Fruit fly (Drosophila melanogaster): ENCODE measurements around the gene CG14711.
A peak's percentile ranks its signal among the peaks of the same experiment; 100 is the strongest.

The CG14711 gene

DNA sequence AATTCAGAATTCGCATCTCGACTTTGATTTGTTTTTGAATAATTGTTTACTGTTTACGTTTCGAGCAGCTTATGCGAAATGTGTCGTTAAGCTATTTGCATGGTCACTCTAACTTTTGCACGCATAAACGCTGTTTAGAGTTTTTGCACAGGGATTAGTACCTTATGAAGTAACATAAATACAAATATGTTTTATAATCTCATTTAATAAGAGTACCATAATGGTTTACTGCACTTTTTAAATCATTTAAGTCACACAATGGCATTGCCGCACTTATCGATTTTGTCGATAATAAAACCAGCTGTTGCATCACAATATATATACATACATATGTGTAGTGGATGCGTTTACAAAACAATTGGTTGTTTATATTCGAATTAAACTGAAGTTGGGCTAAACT lies 3.4 kb downstream of the CG14711 start, which contains the start of the genes CG6813 and CG18764 (continued):
- TF ChIP-seq ttk (GFP tag; IDR thresholded peaks at IDR 0.05), result no peak
- no peak for TF ChIP-seq p53 (GFP tag; optimal IDR thresholded peaks at IDR 0.05)
- peak; percentile 61; the same call in 1 of the 2 replicates for TF ChIP-seq sna (GFP tag; IDR thresholded peaks at IDR 0.05; ENCODE audit: partially characterized antibody)
- no peak for TF ChIP-seq ranshi (GFP tag; IDR thresholded peaks at IDR 0.05)
- no peak for TF ChIP-seq hkb (optimal IDR thresholded peaks at IDR 0.05)
- no peak for TF ChIP-seq hkb (GFP tag; IDR thresholded peaks at IDR 0.05)
- no peak for TF ChIP-seq Sox102F (GFP tag; optimal IDR thresholded peaks at IDR 0.05)
- no peak for TF ChIP-seq CG2889 (GFP tag; IDR thresholded peaks at IDR 0.05)
- no peak for TF ChIP-seq Bdp1 (GFP tag; optimal IDR thresholded peaks at IDR 0.05)
- TF ChIP-seq nom (GFP tag; optimal IDR thresholded peaks at IDR 0.05), result no peak
- no peak for TF ChIP-seq NK7.1 (GFP tag; optimal IDR thresholded peaks at IDR 0.05)
- no peak for TF ChIP-seq wek (GFP tag; optimal IDR thresholded peaks at IDR 0.05)
- no peak for TF ChIP-seq CG17612 (GFP tag; IDR thresholded peaks at IDR 0.05)
- no peak for TF ChIP-seq stc (GFP tag; IDR thresholded peaks at IDR 0.05)
- no peak for TF ChIP-seq CG11247 (GFP tag; IDR thresholded peaks at IDR 0.05)
- no peak for TF ChIP-seq CG14965 (GFP tag; optimal IDR thresholded peaks at IDR 0.05; ENCODE audit: borderline replicate concordance)
- TF ChIP-seq row (GFP tag; IDR thresholded peaks at IDR 0.05), result peak; percentile 35; the same call in 1 of the 3 replicates
- no peak for TF ChIP-seq CG11723 (GFP tag; optimal IDR thresholded peaks at IDR 0.05)
- no peak for TF ChIP-seq abd-A (tag; optimal IDR thresholded peaks at IDR 0.05)
- TF ChIP-seq CG10274 (GFP tag; optimal IDR thresholded peaks at IDR 0.05), result no peak
- TF ChIP-seq CG6813 (GFP tag; optimal IDR thresholded peaks at IDR 0.05), result no peak
- TF ChIP-seq CG3995 (GFP tag; optimal IDR thresholded peaks at IDR 0.05), result peak; percentile 67
- TF ChIP-seq unc-4 (GFP tag; IDR thresholded peaks at IDR 0.05; ENCODE audit: partially characterized antibody), result peak; percentile 38; the same call in 1 of the 2 replicates
- TF ChIP-seq CG13287 (GFP tag; IDR thresholded peaks at IDR 0.05; ENCODE audit: partially characterized antibody), result peak; percentile 49
- TF ChIP-seq Hr39 (optimal IDR thresholded peaks at IDR 0.05), result no peak
- TF ChIP-seq hbn (GFP tag; IDR thresholded peaks at IDR 0.05; ENCODE audit: partially characterized antibody), result peak; percentile 28; the same call in 1 of the 2 replicates
- TF ChIP-seq phol (tag; optimal IDR thresholded peaks at IDR 0.05), result no peak
- no peak for TF ChIP-seq zf30C (GFP tag; optimal IDR thresholded peaks at IDR 0.05)
- TF ChIP-seq HLH4C (GFP tag; IDR thresholded peaks at IDR 0.05; ENCODE audit: partially characterized antibody), result peak; percentile 41; the same call in 1 of the 3 replicates
- TF ChIP-seq gsb (GFP tag; IDR thresholded peaks at IDR 0.05), result no peak
- peak; percentile 97 for TF ChIP-seq CG9437 (GFP tag; optimal IDR thresholded peaks at IDR 0.05)
- no peak for TF ChIP-seq schlank (tag; optimal IDR thresholded peaks at IDR 0.05)
- no peak for TF ChIP-seq CG7556 (GFP tag; optimal IDR thresholded peaks at IDR 0.05)
- TF ChIP-seq stwl (tag; optimal IDR thresholded peaks at IDR 0.05), result peak; percentile 59
- no peak for TF ChIP-seq Chrac-16 (GFP tag; optimal IDR thresholded peaks at IDR 0.05)
- no peak for TF ChIP-seq CG6765 (GFP tag; optimal IDR thresholded peaks at IDR 0.05)
- TF ChIP-seq CG9609 (GFP tag; optimal IDR thresholded peaks at IDR 0.05), result no peak
- TF ChIP-seq tio (GFP tag; optimal IDR thresholded peaks at IDR 0.05), result no peak
- TF ChIP-seq CoRest (tag; optimal IDR thresholded peaks at IDR 0.05), result no peak
- peak; percentile 69 for TF ChIP-seq sens (GFP tag)
- TF ChIP-seq CG11093 (GFP tag; IDR thresholded peaks at IDR 0.05), result no peak
- TF ChIP-seq Spps (tag; optimal IDR thresholded peaks at IDR 0.05), result no peak
- TF ChIP-seq Nf-YB (GFP tag; optimal IDR thresholded peaks at IDR 0.05), result no peak
- no peak for TF ChIP-seq lov (optimal IDR thresholded peaks at IDR 0.05)
- TF ChIP-seq lov (GFP tag; IDR thresholded peaks at IDR 0.05), result no peak
- TF ChIP-seq z (GFP tag; IDR thresholded peaks at IDR 0.05), result no peak
- no peak for TF ChIP-seq CG6175 (GFP tag; IDR thresholded peaks at IDR 0.05)
- TF ChIP-seq Dfd (GFP tag; optimal IDR thresholded peaks at IDR 0.05), result no peak
- no peak for TF ChIP-seq lola (GFP tag; optimal IDR thresholded peaks at IDR 0.05)
- TF ChIP-seq CG10654 (GFP tag; optimal IDR thresholded peaks at IDR 0.05), result no peak
- no peak for TF ChIP-seq Asciz (GFP tag; optimal IDR thresholded peaks at IDR 0.05)
- no peak for TF ChIP-seq CrebB (tag; optimal IDR thresholded peaks at IDR 0.05)

Measured in whole organism, embryonic.